Fruit fly (Drosophila melanogaster): ENCODE data around the gene mRF1.

DNA sequence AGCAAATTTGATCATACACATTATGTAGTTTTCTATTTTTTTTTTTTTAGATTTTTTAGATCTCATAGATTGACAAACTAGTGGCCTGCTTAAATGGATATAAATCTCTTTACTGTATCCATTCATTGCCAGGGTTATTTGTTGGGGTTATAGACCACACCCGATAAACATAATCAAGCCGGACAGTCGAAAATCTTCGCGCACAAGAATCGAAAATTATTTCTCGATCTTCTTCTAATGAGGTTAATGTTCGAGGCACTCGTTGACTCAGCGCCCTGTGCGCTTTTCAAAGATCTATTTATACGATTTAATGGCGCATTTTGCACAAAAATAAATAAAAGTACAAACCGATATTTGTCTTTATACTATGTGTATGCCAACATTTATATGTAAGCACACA, 39.9 kb downstream of the mRF1 start, which contains the start of gene CG31730:
- no peak for TF ChIP-seq CTCF (optimal IDR thresholded peaks at IDR 0.05)
- no peak for TF ChIP-seq CG8478 (optimal IDR thresholded peaks at IDR 0.05)

Data from S2 (cell line).